Worm (Caenorhabditis elegans) whole organism, L4 larva: ENCODE measurements around the gene sri-36.

ENCODE experiments used
- egl-27 ChIP-seq: sonication (generic microtip); optimal IDR thresholded peaks from 3 replicates; lab custom pipeline; 2017; ENCODE audit warnings: missing biosample characterization, missing genetic modification reagents, missing genetic modification characterization
- fkh-10 ChIP-seq: fragments of 150-350 bp; optimal IDR thresholded peaks from 2 replicates; lab custom pipeline; 2014; ENCODE audit warnings: missing biosample characterization, missing genetic modification reagents, missing genetic modification characterization
- fos-1 ChIP-seq: fragments of 150-350 bp; optimal IDR thresholded peaks from 2 replicates; lab custom pipeline; 2014; ENCODE audit warnings: missing biosample characterization, missing genetic modification characterization
- mep-1 ChIP-seq: fragments of 150-350 bp; sonication (generic microtip); optimal IDR thresholded peaks from 3 replicates; lab custom pipeline; 2014; ENCODE audit warnings: missing biosample characterization, missing genetic modification characterization
- nhr-11 ChIP-seq: fragments of 150-350 bp; optimal IDR thresholded peaks from 2 replicates; lab custom pipeline; 2014; ENCODE audit warnings: missing biosample characterization, missing genetic modification characterization
- nhr-237 ChIP-seq: sonication (generic microtip); optimal IDR thresholded peaks from 2 replicates; lab custom pipeline; 2017; ENCODE audit warnings: missing biosample characterization, missing genetic modification characterization
- nhr-41 ChIP-seq: fragments of 200-800 bp; sonication (Bioruptor generic); IDR thresholded peaks from 2 replicates; pipeline ENCODE4 v1.3.6; 2022; ENCODE audit warnings: missing genetic modification reagents, missing genetic modification characterization, missing compliant biosample characterization
- nhr-76 ChIP-seq: fragments of 150-350 bp; optimal IDR thresholded peaks from 2 replicates; lab custom pipeline; 2014; ENCODE audit warnings: missing biosample characterization, missing genetic modification characterization
- zag-1 ChIP-seq: fragments of 150-350 bp; optimal IDR thresholded peaks from 2 replicates; lab custom pipeline; 2014; ENCODE audit warnings: missing biosample characterization, missing genetic modification characterization
- zip-11 ChIP-seq: fragments of 200-800 bp; sonication (Bioruptor generic); IDR thresholded peaks from 2 replicates; pipeline ENCODE4 v1.3.6; 2022; ENCODE audit warnings: missing genetic modification characterization, missing compliant biosample characterization

ce11 chrII:2622480-2622879 lies 37.1 kb upstream of the sri-36 start, which contains the start of gene D2062.5:
- TF ChIP-seq egl-27 (no peak), fos-1 (tag; lab: Kevin White, UChicago) (no peak), nhr-11 (tag; lab: Kevin White, UChicago) (no peak), zag-1 (tag; lab: Kevin White, UChicago) (no peak), nhr-76 (tag; lab: Kevin White, UChicago) (no peak), zip-11 (no peak), fkh-10 (GFP tag; lab: Kevin White, UChicago) (no peak), mep-1 (tag; lab: Kevin White, UChicago) (no peak), nhr-237 (tag; lab: Kevin White, UChicago) (no peak), nhr-41 (GFP tag; lab: Robert Waterston, UW) (no peak)
